Fruit fly (Drosophila melanogaster): ENCODE results near the gene Gr93b.

Gr93b gene

dm6 chr3R:21848987-21849442 is 5.5 kb upstream of the Gr93b start (continued):
- peak; percentile 78 for TF ChIP-seq org-1 (GFP tag; optimal IDR thresholded peaks at IDR 0.05)
- peak; percentile 57 for TF ChIP-seq Camta (GFP tag; optimal IDR thresholded peaks at IDR 0.05)
- peak; percentile 14 for TF ChIP-seq Bteb2 (GFP tag; optimal IDR thresholded peaks at IDR 0.05)
- no peak for TF ChIP-seq HmgD (GFP tag; optimal IDR thresholded peaks at IDR 0.05)
- TF ChIP-seq Six4 (GFP tag; optimal IDR thresholded peaks at IDR 0.05): peak; percentile 75
- TF ChIP-seq Jarid2 (GFP tag; optimal IDR thresholded peaks at IDR 0.05): peak; percentile 17
- peak; percentile 35 for TF ChIP-seq Lhr (GFP tag; optimal IDR thresholded peaks at IDR 0.05)
- peak; percentile 67 for TF ChIP-seq gcm (GFP tag; optimal IDR thresholded peaks at IDR 0.05)
- TF ChIP-seq crc (GFP tag; optimal IDR thresholded peaks at IDR 0.05): peak; percentile 52
- peak; percentile 63 for TF ChIP-seq dysf (GFP tag; IDR thresholded peaks at IDR 0.05)
- no peak for TF ChIP-seq Dfd (GFP tag; optimal IDR thresholded peaks at IDR 0.05)
- peak; percentile 69 for TF ChIP-seq HHEX (GFP tag; optimal IDR thresholded peaks at IDR 0.05)
- TF ChIP-seq Adf1 (GFP tag; IDR thresholded peaks at IDR 0.05): no peak
- TF ChIP-seq CG4328 (GFP tag; optimal IDR thresholded peaks at IDR 0.05): peak; percentile 27
- TF ChIP-seq Aef1 (GFP tag; IDR thresholded peaks at IDR 0.05): no peak
- TF ChIP-seq CG7928 (GFP tag; optimal IDR thresholded peaks at IDR 0.05): no peak
- TF ChIP-seq CG10366 (GFP tag; IDR thresholded peaks at IDR 0.05): peak; percentile 24; the same call in 1 of the 2 replicates
- no peak for TF ChIP-seq CG9215 (GFP tag; IDR thresholded peaks at IDR 0.05)
- TF ChIP-seq CG11247 (GFP tag; IDR thresholded peaks at IDR 0.05): no peak
- TF ChIP-seq sd (tag; optimal IDR thresholded peaks at IDR 0.05): no peak
- peak; percentile 8 for TF ChIP-seq D19B (GFP tag; optimal IDR thresholded peaks at IDR 0.05)
- no peak for TF ChIP-seq HmgZ (tag; optimal IDR thresholded peaks at IDR 0.05)
- TF ChIP-seq repo (GFP tag; optimal IDR thresholded peaks at IDR 0.05): peak; percentile 1
- TF ChIP-seq tx (GFP tag; optimal IDR thresholded peaks at IDR 0.05): peak; percentile 32
- no peak for TF ChIP-seq otp (GFP tag; IDR thresholded peaks at IDR 0.05)
- TF ChIP-seq bab2 (GFP tag; optimal IDR thresholded peaks at IDR 0.05): peak; percentile 52
- TF ChIP-seq wek (GFP tag; optimal IDR thresholded peaks at IDR 0.05): no peak
- no peak for TF ChIP-seq unc-4 (GFP tag; IDR thresholded peaks at IDR 0.05; ENCODE audit: partially characterized antibody)
- TF ChIP-seq pan (optimal IDR thresholded peaks at IDR 0.05): no peak
- peak in 1 of 2 experiments; percentile 35 for TF ChIP-seq pan (GFP tag; optimal IDR thresholded peaks at IDR 0.05 in 1 of 2, IDR thresholded peaks at IDR 0.05 in 1 of 2)
- peak; percentile 56 for TF ChIP-seq CG15601 (tag; optimal IDR thresholded peaks at IDR 0.05)
- peak; percentile 81 for TF ChIP-seq CG31441 (GFP tag; IDR thresholded peaks at IDR 0.05)
- TF ChIP-seq CG4404 (GFP tag; IDR thresholded peaks at IDR 0.05): peak; percentile 53
- no peak for TF ChIP-seq CG3163 (GFP tag; optimal IDR thresholded peaks at IDR 0.05)
- TF ChIP-seq CG32767 (GFP tag; IDR thresholded peaks at IDR 0.05): no peak
- TF ChIP-seq aop (GFP tag; IDR thresholded peaks at IDR 0.05): no peak
- TF ChIP-seq CG10267 (tag; optimal IDR thresholded peaks at IDR 0.05): peak; percentile 77
- TF ChIP-seq CG14014 (GFP tag; IDR thresholded peaks at IDR 0.05): no peak; the same call in 1 of the 2 replicates
- no peak for TF ChIP-seq hth (optimal IDR thresholded peaks at IDR 0.05)
- no peak for TF ChIP-seq tna (GFP tag; IDR thresholded peaks at IDR 0.05; ENCODE audit: partially characterized antibody)
- no peak for TF ChIP-seq da (GFP tag; optimal IDR thresholded peaks at IDR 0.05)
- peak; percentile 26 for TF ChIP-seq CG4854 (GFP tag; optimal IDR thresholded peaks at IDR 0.05)
- peak; percentile 69 for TF ChIP-seq CG12659 (GFP tag; optimal IDR thresholded peaks at IDR 0.05)
- TF ChIP-seq mam (GFP tag; optimal IDR thresholded peaks at IDR 0.05): peak; percentile 42
- no peak for TF ChIP-seq CG17612 (GFP tag; IDR thresholded peaks at IDR 0.05)
- peak; percentile 78 for TF ChIP-seq D19A (tag; optimal IDR thresholded peaks at IDR 0.05)
- TF ChIP-seq CG17328 (GFP tag; IDR thresholded peaks at IDR 0.05): peak; percentile 32; the same call in 1 of the 2 replicates
- no peak for TF ChIP-seq Mrtf (GFP tag; IDR thresholded peaks at IDR 0.05)
- no peak for TF ChIP-seq HLH4C (GFP tag; IDR thresholded peaks at IDR 0.05; ENCODE audit: partially characterized antibody)
- TF ChIP-seq fd96Cb (tag; optimal IDR thresholded peaks at IDR 0.05): peak; percentile 74
- peak; percentile 74 for TF ChIP-seq nerfin-1 (tag; optimal IDR thresholded peaks at IDR 0.05)
- TF ChIP-seq CG10147 (GFP tag; optimal IDR thresholded peaks at IDR 0.05): peak; percentile 64
